Worm (Caenorhabditis elegans) whole organism, L2 larva: ENCODE data around the gene lhpp-1.

Experiments
- C34F6.9 ChIP-seq: fragments of 150-350 bp; optimal IDR thresholded peaks from 2 replicates; lab custom pipeline; 2014; ENCODE audit warnings: missing biosample characterization, missing genetic modification characterization
- Y55F3AM.14 ChIP-seq: fragments of 200-800 bp; sonication (Bioruptor generic); optimal IDR thresholded peaks from 2 replicates; lab custom pipeline; 2018; ENCODE audit warnings: mild to moderate bottlenecking, missing genetic modification characterization, missing compliant biosample characterization
- ZK546.5 ChIP-seq: sonication (generic microtip); optimal IDR thresholded peaks from 2 replicates; lab custom pipeline; 2017; ENCODE audit warnings: missing biosample characterization, missing genetic modification characterization
- alr-1 ChIP-seq: fragments of 150-350 bp; optimal IDR thresholded peaks from 2 replicates; lab custom pipeline; 2014; ENCODE audit warnings: missing biosample characterization, missing genetic modification characterization
- aly-2 ChIP-seq: fragments of 150-350 bp; optimal IDR thresholded peaks from 2 replicates; lab custom pipeline; 2014; ENCODE audit warnings: missing biosample characterization, missing genetic modification characterization
- ama-1 ChIP-seq: fragments of 150-350 bp; optimal IDR thresholded peaks from 2 replicates; lab custom pipeline; 2018; ENCODE audit warnings: inconsistent platforms
- blmp-1 ChIP-seq: sonication (generic microtip); optimal IDR thresholded peaks from 2 replicates; lab custom pipeline; 2017; ENCODE audit warnings: missing genetic modification characterization, mild to moderate bottlenecking, missing compliant biosample characterization, antibody characterized with exemption, moderate library complexity; ENCODE audit not compliant: insufficient read depth
- ceh-16 ChIP-seq: fragments of 150-350 bp; optimal IDR thresholded peaks from 2 replicates; lab custom pipeline; 2014; ENCODE audit warnings: missing biosample characterization, missing genetic modification characterization
- ceh-82 ChIP-seq: fragments of 150-350 bp; optimal IDR thresholded peaks from 2 replicates; lab custom pipeline; 2014; ENCODE audit warnings: missing biosample characterization, missing genetic modification characterization
- crh-2 ChIP-seq: sonication (generic microtip); optimal IDR thresholded peaks from 2 replicates; lab custom pipeline; 2017; ENCODE audit warnings: missing biosample characterization, missing genetic modification characterization
- egl-27 ChIP-seq: sonication (generic microtip); optimal IDR thresholded peaks from 3 replicates; lab custom pipeline; 2017; ENCODE audit warnings: missing biosample characterization, missing genetic modification reagents, missing genetic modification characterization
- elt-3 ChIP-seq: sonication (generic microtip); optimal IDR thresholded peaks from 2 replicates; lab custom pipeline; 2017; ENCODE audit warnings: missing biosample characterization, missing genetic modification characterization
- fos-1 ChIP-seq: fragments of 150-350 bp; optimal IDR thresholded peaks from 2 replicates; lab custom pipeline; 2014; ENCODE audit warnings: missing biosample characterization, missing genetic modification characterization
- gmeb-1 ChIP-seq: fragments of 150-350 bp; optimal IDR thresholded peaks from 2 replicates; lab custom pipeline; 2014; ENCODE audit warnings: missing biosample characterization, missing genetic modification characterization
- lin-11 ChIP-seq: fragments of 150-350 bp; sonication (generic microtip); optimal IDR thresholded peaks from 2 replicates; lab custom pipeline; 2014; ENCODE audit warnings: missing biosample characterization, missing genetic modification characterization, inconsistent platforms, mixed read lengths
- lin-13 ChIP-seq: fragments of 150-350 bp; optimal IDR thresholded peaks from 2 replicates; lab custom pipeline; 2014; ENCODE audit warnings: missing biosample characterization, missing genetic modification reagents, missing genetic modification characterization
- lin-39 ChIP-seq: fragments of 150-350 bp; optimal IDR thresholded peaks from 2 replicates; lab custom pipeline; 2014; ENCODE audit warnings: missing biosample characterization, missing genetic modification reagents, missing genetic modification characterization
- lsy-2 ChIP-seq, 2 experiments: fragments of 150-350 bp in 1 of 2; sonication (generic microtip) in 1 of 2; optimal IDR thresholded peaks; 2 replicates each; lab custom pipeline; 2014 to 2017; ENCODE audit warnings: missing biosample characterization in 2 of 2, missing genetic modification characterization in 2 of 2
- mab-5 ChIP-seq: fragments of 150-350 bp; optimal IDR thresholded peaks from 2 replicates; lab custom pipeline; 2014; ENCODE audit warnings: missing biosample characterization, missing genetic modification characterization
- mbf-1 ChIP-seq: sonication (generic microtip); optimal IDR thresholded peaks from 2 replicates; lab custom pipeline; 2017; ENCODE audit warnings: missing biosample characterization, missing genetic modification characterization
- mdl-1 ChIP-seq, 2 experiments: fragments of 150-350 bp in 1 of 2; sonication (generic microtip) in 1 of 2; optimal IDR thresholded peaks; 2 replicates each; lab custom pipeline; 2017; ENCODE audit warnings: missing biosample characterization in 2 of 2, missing genetic modification characterization in 2 of 2
- nhr-10 ChIP-seq: sonication (generic microtip); optimal IDR thresholded peaks from 2 replicates; lab custom pipeline; 2017; ENCODE audit warnings: missing biosample characterization, missing genetic modification characterization
- nhr-11 ChIP-seq: fragments of 150-350 bp; optimal IDR thresholded peaks from 2 replicates; lab custom pipeline; 2014; ENCODE audit warnings: missing biosample characterization, missing genetic modification characterization
- nhr-12 ChIP-seq: fragments of 150-350 bp; optimal IDR thresholded peaks from 2 replicates; lab custom pipeline; 2014; ENCODE audit warnings: missing biosample characterization, missing genetic modification characterization
- nhr-21 ChIP-seq: fragments of 150-350 bp; optimal IDR thresholded peaks from 2 replicates; lab custom pipeline; 2014; ENCODE audit warnings: missing biosample characterization, missing genetic modification characterization
- nhr-237 ChIP-seq: fragments of 150-350 bp; optimal IDR thresholded peaks from 2 replicates; lab custom pipeline; 2014; ENCODE audit warnings: missing biosample characterization, missing genetic modification characterization
- nhr-25 ChIP-seq: fragments of 150-350 bp; sonication (generic microtip); optimal IDR thresholded peaks from 3 replicates; lab custom pipeline; 2014; ENCODE audit warnings: missing biosample characterization, missing genetic modification characterization
- nhr-6 ChIP-seq: fragments of 150-350 bp; optimal IDR thresholded peaks from 2 replicates; lab custom pipeline; 2014; ENCODE audit warnings: missing biosample characterization, missing genetic modification characterization
- nhr-77 ChIP-seq: fragments of 150-350 bp; optimal IDR thresholded peaks from 2 replicates; lab custom pipeline; 2014; ENCODE audit warnings: missing biosample characterization, missing genetic modification characterization
- peb-1 ChIP-seq: fragments of 150-350 bp; optimal IDR thresholded peaks from 2 replicates; lab custom pipeline; 2014; ENCODE audit warnings: missing biosample characterization, missing genetic modification characterization
- sem-4 ChIP-seq: fragments of 150-350 bp; optimal IDR thresholded peaks from 2 replicates; lab custom pipeline; 2014; ENCODE audit warnings: missing biosample characterization, missing genetic modification reagents, missing genetic modification characterization
- sma-3 ChIP-seq: sonication (generic microtip); optimal IDR thresholded peaks from 2 replicates; lab custom pipeline; 2016; ENCODE audit warnings: missing genetic modification reagents, missing genetic modification characterization, missing compliant biosample characterization
- sma-9 ChIP-seq, 2 experiments: fragments of 150-350 bp in 1 of 2; sonication (generic microtip) in 1 of 2; optimal IDR thresholded peaks; 2 replicates each; lab custom pipeline; 2014 to 2016; ENCODE audit warnings: missing genetic modification characterization in 2 of 2, mild to moderate bottlenecking in 1 of 2, missing biosample characterization in 1 of 2, missing compliant biosample characterization in 1 of 2, missing genetic modification reagents in 1 of 2, moderate library complexity in 1 of 2
- snpc-4 ChIP-seq: fragments of 150-350 bp; optimal IDR thresholded peaks from 2 replicates; lab custom pipeline; 2014; ENCODE audit warnings: missing biosample characterization, missing genetic modification characterization
- unc-62 ChIP-seq: fragments of 150-350 bp; optimal IDR thresholded peaks from 2 replicates; lab custom pipeline; 2014; ENCODE audit warnings: missing biosample characterization, missing genetic modification reagents, missing genetic modification characterization
- zag-1 ChIP-seq: fragments of 150-350 bp; optimal IDR thresholded peaks from 2 replicates; lab custom pipeline; 2014; ENCODE audit warnings: missing biosample characterization, missing genetic modification characterization
- ztf-1 ChIP-seq: fragments of 200-800 bp; sonication (Bioruptor generic); conservative IDR thresholded peaks from 2 replicates; pipeline ENCODE4 v1.3.6; 2022; ENCODE audit warnings: missing genetic modification characterization, missing compliant biosample characterization
- ztf-11 ChIP-seq: sonication (generic microtip); optimal IDR thresholded peaks from 2 replicates; lab custom pipeline; 2017; ENCODE audit warnings: missing biosample characterization, missing genetic modification characterization
- ztf-4 ChIP-seq: fragments of 150-350 bp; optimal IDR thresholded peaks from 2 replicates; lab custom pipeline; 2014; ENCODE audit warnings: missing biosample characterization, missing genetic modification characterization

Gene lhpp-1

DNA sequence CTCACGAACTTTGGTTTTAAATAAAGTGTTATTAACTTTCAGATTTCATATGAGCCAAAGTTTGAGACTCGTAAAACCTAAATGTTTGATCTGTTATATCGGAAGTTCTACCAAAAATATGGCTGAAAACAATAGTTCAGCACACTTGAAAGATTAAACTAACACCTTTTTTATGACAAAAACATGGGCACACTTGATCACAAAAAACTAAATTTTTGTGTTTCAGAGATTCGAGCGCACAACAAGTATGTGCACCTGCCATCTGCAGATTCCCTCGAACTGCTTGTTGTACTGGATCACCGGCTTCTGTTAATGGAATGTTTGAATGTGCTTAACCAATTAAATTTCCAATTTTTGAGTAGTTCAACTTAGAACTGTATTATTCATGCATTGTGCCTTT lies 42.2 kb upstream of the lhpp-1 start:
- no peak for TF ChIP-seq lsy-2 (tag; optimal IDR thresholded peaks at IDR 0.05; lab: Kevin White, UChicago)
- TF ChIP-seq ceh-82 (tag; lab: Kevin White, UChicago), result no peak
- TF ChIP-seq sem-4, result no peak
- TF ChIP-seq nhr-77 (tag; lab: Kevin White, UChicago), result no peak
- no peak for TF ChIP-seq lin-39
- no peak for TF ChIP-seq alr-1 (tag; lab: Kevin White, UChicago)
- TF ChIP-seq nhr-21, result no peak
- no peak for TF ChIP-seq nhr-10 (tag; lab: Kevin White, UChicago)
- TF ChIP-seq snpc-4 (tag; lab: Kevin White, UChicago), result no peak
- no peak for TF ChIP-seq nhr-237 (tag; lab: Kevin White, UChicago)
- no peak for TF ChIP-seq ZK546.5 (tag; lab: Kevin White, UChicago)
- TF ChIP-seq zag-1 (tag; lab: Kevin White, UChicago), result no peak
- TF ChIP-seq mbf-1 (tag; lab: Kevin White, UChicago), result no peak
- no peak for TF ChIP-seq ztf-4 (tag; lab: Kevin White, UChicago)
- no peak for TF ChIP-seq egl-27 (tag; lab: Kevin White, UChicago)
- TF ChIP-seq lin-13 (GFP tag; lab: Kevin White, UChicago), result no peak
- TF ChIP-seq nhr-11 (tag; lab: Kevin White, UChicago), result no peak
- TF ChIP-seq nhr-25, result no peak
- no peak for TF ChIP-seq nhr-6
- TF ChIP-seq fos-1 (tag; lab: Kevin White, UChicago), result no peak

DNA sequence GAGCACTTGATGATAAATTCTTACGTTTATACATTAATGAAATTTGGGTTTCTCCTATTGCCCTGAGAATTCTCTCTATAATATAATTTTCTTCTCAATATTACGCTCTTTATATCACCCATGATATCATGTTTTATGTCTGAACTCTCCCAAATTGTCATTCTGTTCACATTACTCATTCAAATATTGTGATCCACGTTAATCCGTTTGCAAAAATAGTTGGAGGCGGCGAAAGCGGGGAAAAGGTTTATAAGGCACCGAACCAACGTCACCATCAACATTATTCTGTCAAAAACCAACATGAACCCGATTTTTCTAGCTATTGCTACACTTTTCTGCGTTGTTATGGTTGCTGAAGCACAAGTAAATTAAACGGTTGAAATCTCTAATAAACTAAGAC lies 41.3 kb upstream of the lhpp-1 start, which contains the start of gene C27A7.8:
Gene C27A7.8 (plus strand): TSS at position 301 of the 400 bp plus-strand sequence.
- TF ChIP-seq fos-1 (tag; lab: Kevin White, UChicago) (no peak), ZK546.5 (tag; lab: Kevin White, UChicago) (no peak)

DNA sequence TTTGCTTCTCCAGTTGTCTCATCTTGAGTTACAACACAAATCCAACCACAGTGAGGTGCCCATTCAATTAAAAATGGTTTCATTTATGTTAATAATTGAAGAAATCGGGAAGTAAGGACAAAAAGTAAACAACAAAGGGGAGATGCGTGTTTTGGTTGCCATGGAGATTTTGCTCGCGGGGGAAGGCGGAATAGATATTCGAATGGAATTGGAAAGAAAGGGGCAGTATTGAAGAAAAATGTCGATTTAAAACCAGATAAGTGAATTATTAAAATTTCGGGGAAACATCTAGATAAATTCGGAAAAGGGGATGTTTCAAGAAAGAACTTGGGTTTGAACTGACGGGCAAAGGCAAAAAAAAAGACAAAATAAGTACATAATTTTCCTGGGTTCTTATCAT lies 39.0 kb upstream of the lhpp-1 start, which contains the start of gene che-11:
Gene che-11 (minus strand): TSS at position 101 of the 400 bp plus-strand sequence.
- TF ChIP-seq ceh-16 (tag; lab: Kevin White, UChicago) (no peak), lin-13 (GFP tag; lab: Kevin White, UChicago) (no peak), ztf-1 (no peak), peb-1 (tag; lab: Kevin White, UChicago) (no peak), nhr-12 (no peak), gmeb-1 (tag; lab: Kevin White, UChicago) (no peak), lsy-2 (tag; optimal IDR thresholded peaks at IDR 0.05; lab: Kevin White, UChicago) (no peak), C34F6.9 (no peak), mbf-1 (tag; lab: Kevin White, UChicago) (no peak), unc-62 (GFP tag; lab: Kevin White, UChicago) (no peak), sma-9 (GFP tag; optimal IDR thresholded peaks at IDR 0.05; lab: Kevin White, UChicago) (no peak), sma-9 (tag; optimal IDR thresholded peaks at IDR 0.05; lab: Kevin White, UChicago) (no peak), crh-2 (no peak), mdl-1 (tag; optimal IDR thresholded peaks at IDR 0.05; lab: Kevin White, UChicago) (no peak), nhr-10 (tag; lab: Kevin White, UChicago) (no peak), ztf-11 (no peak), aly-2 (tag; lab: Kevin White, UChicago) (no peak), lin-11 (no peak), nhr-25 (no peak), nhr-11 (tag; lab: Kevin White, UChicago) (no peak)

DNA sequence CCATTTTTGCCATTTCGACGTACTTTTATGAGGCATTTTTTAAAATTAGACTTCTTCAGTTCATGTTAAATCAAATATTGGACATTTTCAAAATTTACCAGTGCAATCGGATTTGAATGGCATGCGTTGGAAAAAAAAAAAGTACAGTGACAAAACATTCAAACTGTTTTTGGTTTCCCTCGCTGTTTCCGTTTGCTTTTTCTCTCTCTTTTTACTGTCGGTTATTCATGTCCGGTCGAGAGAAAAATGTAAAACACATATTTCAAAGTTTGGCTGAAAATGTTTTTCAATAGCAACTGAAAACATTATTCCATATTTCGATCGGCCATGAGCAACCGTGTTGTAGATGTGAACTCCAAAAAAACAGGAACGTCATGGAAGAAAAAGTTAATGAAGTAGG lies 29.0 kb upstream of the lhpp-1 start, which contains the start of gene C27A7.3:
Gene C27A7.3 (plus strand): TSS at position 301 of the 400 bp plus-strand sequence.
- TF ChIP-seq elt-3 (tag; lab: Kevin White, UChicago), result no peak
- no peak for TF ChIP-seq sma-3 (GFP tag; lab: Kevin White, UChicago)
- TF ChIP-seq crh-2, result no peak
- no peak for TF ChIP-seq Y55F3AM.14 (GFP tag; lab: Kevin White, UChicago)
- TF ChIP-seq lsy-2 (tag; optimal IDR thresholded peaks at IDR 0.05; lab: Kevin White, UChicago), result no peak
- no peak for TF ChIP-seq blmp-1 (tag; lab: Kevin White, UChicago)
- TF ChIP-seq C34F6.9, result no peak
- no peak for TF ChIP-seq ama-1 (lab: Kevin White, UChicago)
- TF ChIP-seq nhr-77 (tag; lab: Kevin White, UChicago), result no peak
- no peak for TF ChIP-seq mab-5 (tag; lab: Kevin White, UChicago)
- no peak for TF ChIP-seq zag-1 (tag; lab: Kevin White, UChicago)
- TF ChIP-seq nhr-21, result no peak
- no peak for TF ChIP-seq nhr-10 (tag; lab: Kevin White, UChicago)
- no peak for TF ChIP-seq nhr-237 (tag; lab: Kevin White, UChicago)
